Fruit fly (Drosophila melanogaster) whole organism, wandering third instar larva: Measurements from ENCODE around the gene COX4.

Experiments used
- Dif ChIP-seq: fragments of 200-275, 200-300 bp; sonication (Bioruptor generic); optimal IDR thresholded peaks from 2 replicates; lab custom pipeline; 2018; ENCODE audit warnings: missing biosample characterization, missing genetic modification characterization; ENCODE audit not compliant: partially characterized antibody
- N ChIP-seq: fragments of >200 bp; optimal IDR thresholded peaks from 2 replicates; lab custom pipeline; 2018; ENCODE audit warnings: missing biosample characterization, missing external identifiers, missing genetic modification characterization
- OdsH ChIP-seq: fragments of 200-800 bp; sonication (Bioruptor generic); optimal IDR thresholded peaks from 2 replicates; lab custom pipeline; 2016; ENCODE audit warnings: missing biosample characterization, mild to moderate bottlenecking, missing genetic modification characterization
- Rel ChIP-seq, 2 experiments: fragments of 200-800 bp; sonication (Bioruptor generic) in 1 of 2; optimal IDR thresholded peaks; 2 replicates in 1 of 2; 3 replicates in 1 of 2; lab custom pipeline; 2016 to 2019; ENCODE audit warnings: mild to moderate bottlenecking in 2 of 2, missing biosample characterization in 2 of 2, missing genetic modification characterization in 2 of 2, moderate library complexity in 1 of 2
- br ChIP-seq: fragments of 200-800 bp; sonication (Bioruptor generic); optimal IDR thresholded peaks from 2 replicates; lab custom pipeline; 2016; ENCODE audit warnings: missing biosample characterization, missing genetic modification characterization
- h ChIP-seq: fragments of 200-800 bp; sonication (Bioruptor generic); optimal IDR thresholded peaks from 3 replicates; lab custom pipeline; 2016; ENCODE audit warnings: missing biosample characterization, mild to moderate bottlenecking, missing genetic modification characterization
- pan ChIP-seq: fragments of >200 bp; optimal IDR thresholded peaks from 2 replicates; lab custom pipeline; 2017
- rgr ChIP-seq: fragments of 200-800 bp; sonication (Bioruptor generic); optimal IDR thresholded peaks from 3 replicates; lab custom pipeline; 2016; ENCODE audit warnings: missing biosample characterization, mild to moderate bottlenecking, missing genetic modification characterization
- usp ChIP-seq: fragments of >200 bp; optimal IDR thresholded peaks from 2 replicates; lab custom pipeline; 2017; ENCODE audit warnings: missing biosample characterization, missing genetic modification characterization

DNA sequence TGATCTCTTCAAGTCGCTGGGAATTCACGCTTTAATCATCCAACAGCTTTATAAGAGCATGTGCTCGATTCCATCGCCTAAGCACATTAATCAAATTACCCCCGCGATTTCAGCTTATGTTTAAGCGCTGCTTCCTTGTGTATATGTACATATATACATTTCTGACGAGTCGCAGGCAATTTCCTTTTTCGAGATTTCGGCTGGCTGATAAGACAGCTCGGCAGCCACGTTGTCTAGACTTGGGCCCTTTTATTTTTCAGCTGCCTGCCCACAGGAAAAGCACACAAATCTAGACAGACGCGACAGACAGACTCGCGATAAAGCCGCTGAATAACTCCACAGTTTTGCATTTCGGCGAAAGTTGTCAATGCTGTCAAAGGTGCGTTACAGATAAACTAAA lies 16.0 kb upstream of the COX4 start:
- TF ChIP-seq Dif (GFP tag; lab: Kevin White, UChicago) (no peak), pan (lab: Kevin White, UChicago) (no peak), usp (GFP tag; lab: Kevin White, UChicago) (no peak), rgr (GFP tag; lab: Kevin White, UChicago) (no peak), Rel (GFP tag; optimal IDR thresholded peaks at IDR 0.05; lab: Kevin White, UChicago) (no peak), Rel (tag; optimal IDR thresholded peaks at IDR 0.05; lab: Kevin White, UChicago) (no peak), OdsH (GFP tag; lab: Kevin White, UChicago) (no peak), N (no peak), h (GFP tag; lab: Kevin White, UChicago) (no peak), br (no peak)
